Worm (Caenorhabditis elegans) whole organism, early embryonic: ENCODE measurements around the gene ZK1307.2.

Experiments used
- ama-1 ChIP-seq: fragments of 150-350 bp; optimal IDR thresholded peaks from 2 replicates; lab custom pipeline; 2014
- ceh-36 ChIP-seq: sonication (generic microtip); optimal IDR thresholded peaks from 2 replicates; lab custom pipeline; 2016; ENCODE audit warnings: missing genetic modification characterization, inconsistent platforms, missing compliant biosample characterization
- ets-7 ChIP-seq: sonication (generic microtip); optimal IDR thresholded peaks from 2 replicates; lab custom pipeline; 2016; ENCODE audit warnings: missing genotype, missing genetic modification characterization, missing compliant biosample characterization
- flt-1 ChIP-seq: fragments of 200-800 bp; sonication (Bioruptor generic); IDR thresholded peaks from 2 replicates; pipeline ENCODE4 v1.3.6; 2022; ENCODE audit warnings: missing genetic modification characterization, missing compliant biosample characterization
- hmbx-1 ChIP-seq: sonication (generic microtip); optimal IDR thresholded peaks from 2 replicates; lab custom pipeline; 2016; ENCODE audit warnings: mild to moderate bottlenecking, missing genetic modification characterization, missing compliant biosample characterization
- pes-1 ChIP-seq: fragments of 200-800 bp; sonication (Bioruptor generic); IDR thresholded peaks from 2 replicates; pipeline ENCODE4 v1.3.6; 2022; ENCODE audit warnings: missing genetic modification reagents, missing genetic modification characterization, missing compliant biosample characterization
- scrt-1 ChIP-seq: fragments of 200-800 bp; sonication (Bioruptor generic); IDR thresholded peaks from 2 replicates; pipeline ENCODE4 v1.3.6; 2022; ENCODE audit warnings: missing genetic modification characterization, missing compliant biosample characterization
- tbx-11 ChIP-seq: fragments of 200-800 bp; sonication (Bioruptor generic); IDR thresholded peaks from 2 replicates; pipeline ENCODE4 v1.3.6; 2022; ENCODE audit warnings: missing genetic modification characterization, missing compliant biosample characterization

ce11 chrII:9611347-9611923 lies 42.3 kb downstream of the ZK1307.2 start, which contains the start of the genes T15H9.5 and T15H9.4:
- TF ChIP-seq pes-1 (GFP tag; lab: Robert Waterston, UW) (no peak), ets-7 (tag; lab: Kevin White, UChicago) (no peak), ceh-36 (no peak), ama-1 (lab: Kevin White, UChicago) (no peak), tbx-11 (GFP tag; lab: Robert Waterston, UW) (no peak), hmbx-1 (tag; lab: Kevin White, UChicago) (no peak), scrt-1 (no peak), flt-1 (GFP tag; lab: Robert Waterston, UW) (no peak)
